Fruit fly (Drosophila melanogaster): ENCODE data around the gene DopEcR.

The DopEcR gene

DNA sequence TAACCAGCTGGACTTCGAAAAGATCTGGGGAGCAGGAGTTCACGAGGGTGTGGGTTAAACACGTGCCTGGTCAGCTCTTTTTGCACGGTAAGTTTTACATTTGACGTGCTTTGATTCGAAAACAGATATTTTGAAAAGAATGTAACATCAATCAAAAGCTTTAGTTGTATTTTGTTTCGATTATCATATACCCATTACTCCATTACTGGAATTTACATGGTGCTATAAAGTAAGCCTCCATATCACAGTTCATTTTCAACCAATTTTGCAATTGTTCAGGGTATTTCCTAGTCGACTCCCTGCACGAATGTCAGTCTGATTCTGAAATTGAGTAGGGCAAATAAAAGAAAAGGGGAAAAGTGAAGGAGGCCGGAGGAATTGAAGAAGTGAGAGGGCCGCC, 31.3 kb downstream of the DopEcR start:
- TF ChIP-seq CG32006 (GFP tag; optimal IDR thresholded peaks at IDR 0.05) (peak; percentile 35), Gug (GFP tag; IDR thresholded peaks at IDR 0.05) (no peak), Eip78C (GFP tag) (peak; percentile 60)

DNA sequence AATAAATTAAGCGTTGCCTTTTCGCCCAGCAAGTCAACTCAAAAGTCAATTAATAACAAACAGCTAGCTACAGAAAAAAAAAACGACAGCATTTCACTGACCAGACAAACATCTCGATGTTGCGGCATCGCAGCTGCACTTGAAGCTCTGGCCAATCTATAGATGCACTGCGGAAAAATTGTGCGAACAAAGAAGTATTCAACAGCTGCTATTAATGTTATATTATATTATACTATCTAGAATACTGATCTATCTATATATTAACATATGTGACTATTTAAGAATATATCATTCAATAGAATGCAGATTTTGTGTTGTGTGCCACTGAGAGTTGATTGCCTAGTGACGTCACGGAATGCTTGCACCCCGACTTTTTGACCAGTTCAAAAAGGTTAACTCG, 32.1 kb downstream of the DopEcR start:
- TF ChIP-seq Blimp-1 (GFP tag; optimal IDR thresholded peaks at IDR 0.05) (no peak), CG16779 (tag; optimal IDR thresholded peaks at IDR 0.05) (no peak), CG32006 (GFP tag; optimal IDR thresholded peaks at IDR 0.05) (peak; percentile 38), eg (GFP tag; IDR thresholded peaks at IDR 0.05) (peak; percentile 70), CG6276 (GFP tag; optimal IDR thresholded peaks at IDR 0.05) (peak; percentile 30), lz (GFP tag; optimal IDR thresholded peaks at IDR 0.05) (no peak), CG34406 (GFP tag; optimal IDR thresholded peaks at IDR 0.05) (no peak), Sox15 (GFP tag; optimal IDR thresholded peaks at IDR 0.05) (no peak), Met (GFP tag; optimal IDR thresholded peaks at IDR 0.05) (no peak), CG15336 (GFP tag; IDR thresholded peaks at IDR 0.05) (peak; percentile 57), CG6808 (GFP tag; optimal IDR thresholded peaks at IDR 0.05) (peak; percentile 17), CG8119 (GFP tag; IDR thresholded peaks at IDR 0.05) (peak; percentile 67; the same call in 2 of the 3 replicates), OdsH (GFP tag; optimal IDR thresholded peaks at IDR 0.05) (peak; percentile 27), CG6163 (GFP tag; IDR thresholded peaks at IDR 0.05) (peak; percentile 65; the same call in 2 of the 3 replicates), Hr4 (GFP tag; optimal IDR thresholded peaks at IDR 0.05) (peak; percentile 42), net (GFP tag; optimal IDR thresholded peaks at IDR 0.05) (no peak), Sox102F (GFP tag; optimal IDR thresholded peaks at IDR 0.05) (no peak), CG10669 (GFP tag; optimal IDR thresholded peaks at IDR 0.05) (peak; percentile 18), CG7368 (GFP tag; optimal IDR thresholded peaks at IDR 0.05) (no peak), CG3032 (tag; optimal IDR thresholded peaks at IDR 0.05) (no peak), svp (GFP tag) (no peak), Gug (GFP tag; IDR thresholded peaks at IDR 0.05) (peak; percentile 55), Eip78C (GFP tag) (peak; percentile 61), vri (GFP tag; optimal IDR thresholded peaks at IDR 0.05) (no peak), CG9139 (GFP tag; optimal IDR thresholded peaks at IDR 0.05) (no peak), CG3919 (GFP tag; optimal IDR thresholded peaks at IDR 0.05) (peak; percentile 48), spab (GFP tag; optimal IDR thresholded peaks at IDR 0.05) (peak; percentile 3), CG11762 (GFP tag; optimal IDR thresholded peaks at IDR 0.05; ENCODE audit: insufficient read depth) (peak; percentile 3), salr (GFP tag; optimal IDR thresholded peaks at IDR 0.05) (no peak), CG11294 (GFP tag; IDR thresholded peaks at IDR 0.05) (no peak), Eip75B (GFP tag; optimal IDR thresholded peaks at IDR 0.05) (no peak), Ets96B (tag; optimal IDR thresholded peaks at IDR 0.05) (peak; percentile 52), ss (GFP tag; optimal IDR thresholded peaks at IDR 0.05) (no peak), CG10631 (GFP tag; optimal IDR thresholded peaks at IDR 0.05) (no peak)

DNA sequence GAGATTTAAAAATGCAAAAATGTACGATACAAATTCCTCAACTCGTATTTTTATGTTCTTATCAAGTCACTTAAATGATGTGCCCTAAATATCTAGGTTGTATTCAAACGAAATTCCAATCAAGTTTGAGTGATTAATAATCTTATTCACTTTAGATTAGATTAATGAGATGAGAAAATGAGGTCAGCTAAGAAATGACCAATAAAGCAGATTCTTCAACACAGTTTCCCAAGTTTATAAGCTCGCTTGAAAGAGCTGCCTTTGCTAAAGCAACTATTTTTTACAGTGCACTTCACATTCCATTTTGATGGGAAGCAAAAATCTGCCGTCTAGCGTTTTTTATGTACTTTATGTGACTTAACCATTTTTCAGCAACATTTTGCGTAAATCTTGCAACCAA, 33.8 kb downstream of the DopEcR start:
- TF ChIP-seq Sox15 (GFP tag; optimal IDR thresholded peaks at IDR 0.05) (no peak), ss (GFP tag; optimal IDR thresholded peaks at IDR 0.05) (no peak), esn (GFP tag; optimal IDR thresholded peaks at IDR 0.05) (no peak), CG15336 (GFP tag; IDR thresholded peaks at IDR 0.05) (peak; percentile 48), CG10631 (GFP tag; optimal IDR thresholded peaks at IDR 0.05) (peak; percentile 67), fd59A (GFP tag; optimal IDR thresholded peaks at IDR 0.05) (peak; percentile 25), acj6 (GFP tag; optimal IDR thresholded peaks at IDR 0.05) (peak; percentile 55), Eip78C (GFP tag) (peak; percentile 92), lz (GFP tag; optimal IDR thresholded peaks at IDR 0.05) (no peak), dac (GFP tag; optimal IDR thresholded peaks at IDR 0.05) (no peak), CG4318 (GFP tag; optimal IDR thresholded peaks at IDR 0.05) (peak; percentile 62), Gug (GFP tag; IDR thresholded peaks at IDR 0.05) (0 out of 2 replicates have a peak, but pooled peaks have one; percentile 28), salr (GFP tag; optimal IDR thresholded peaks at IDR 0.05) (peak; percentile 7 to 51), CG11902 (GFP tag; optimal IDR thresholded peaks at IDR 0.05) (no peak), CG11762 (GFP tag; optimal IDR thresholded peaks at IDR 0.05; ENCODE audit: insufficient read depth) (peak; percentile 24), Lpt (GFP tag; optimal IDR thresholded peaks at IDR 0.05) (peak; percentile 6), Blimp-1 (GFP tag; optimal IDR thresholded peaks at IDR 0.05) (no peak), topi (GFP tag; optimal IDR thresholded peaks at IDR 0.05) (peak; percentile 6), Met (GFP tag; optimal IDR thresholded peaks at IDR 0.05) (peak; percentile 12), CG6792 (GFP tag; optimal IDR thresholded peaks at IDR 0.05) (peak; percentile 7), CG6808 (GFP tag; optimal IDR thresholded peaks at IDR 0.05) (peak; percentile 14), OdsH (GFP tag; optimal IDR thresholded peaks at IDR 0.05) (peak; percentile 47), Eip75B (GFP tag; optimal IDR thresholded peaks at IDR 0.05) (peak; percentile 59), dsx (GFP tag; optimal IDR thresholded peaks at IDR 0.05; ENCODE audit: poor library complexity, severe bottlenecking) (no peak), fkh (GFP tag; optimal IDR thresholded peaks at IDR 0.05) (no peak), CG8319 (GFP tag; optimal IDR thresholded peaks at IDR 0.05) (no peak), Ets21C (GFP tag; optimal IDR thresholded peaks at IDR 0.05) (no peak), CG32006 (GFP tag; optimal IDR thresholded peaks at IDR 0.05) (peak; percentile 79)

Measured in whole organism, prepupa.